Fruit fly (Drosophila melanogaster): ENCODE results near the gene COX6AL2.

COX6AL2 gene

dm6 chr3L:18901411-18901810 is 12.5 kb downstream of the COX6AL2 start, which contains the start of the genes arx and CG6843 (continued):
- peak; percentile 88 for TF ChIP-seq CG7963 (GFP tag; IDR thresholded peaks at IDR 0.05; ENCODE audit: partially characterized antibody)
- TF ChIP-seq ab (GFP tag; optimal IDR thresholded peaks at IDR 0.05) = no peak
- TF ChIP-seq vnd (GFP tag; IDR thresholded peaks at IDR 0.05; ENCODE audit: partially characterized antibody) = peak; percentile 88
- TF ChIP-seq CG2116 (GFP tag; optimal IDR thresholded peaks at IDR 0.05) = peak; percentile 95
- TF ChIP-seq CG1024 (GFP tag; IDR thresholded peaks at IDR 0.05) = no peak
- peak; percentile 39 for TF ChIP-seq psq (GFP tag; optimal IDR thresholded peaks at IDR 0.05)
- TF ChIP-seq row (GFP tag; IDR thresholded peaks at IDR 0.05) = peak; percentile 17; the same call in 1 of the 3 replicates
- TF ChIP-seq cato (GFP tag; optimal IDR thresholded peaks at IDR 0.05; ENCODE audit: borderline replicate concordance) = no peak
- peak; percentile 91 for TF ChIP-seq knrl (GFP tag; IDR thresholded peaks at IDR 0.05; ENCODE audit: partially characterized antibody)
- TF ChIP-seq chinmo (GFP tag; IDR thresholded peaks at IDR 0.05; ENCODE audit: partially characterized antibody) = peak; percentile 96
- peak; percentile 79 for TF ChIP-seq hb (GFP tag; IDR thresholded peaks at IDR 0.05; ENCODE audit: partially characterized antibody)
- TF ChIP-seq zen2 (GFP tag; IDR thresholded peaks at IDR 0.05; ENCODE audit: partially characterized antibody) = peak; percentile 93
- peak; percentile 43; the same call in 1 of the 2 replicates for TF ChIP-seq CG9932 (GFP tag; IDR thresholded peaks at IDR 0.05)
- TF ChIP-seq Ets97D (GFP tag; optimal IDR thresholded peaks at IDR 0.05) = peak; percentile 55
- TF ChIP-seq YL-1 (GFP tag; optimal IDR thresholded peaks at IDR 0.05) = peak; percentile 86
- no peak for TF ChIP-seq CG13424 (tag; optimal IDR thresholded peaks at IDR 0.05)
- peak; percentile 51 for TF ChIP-seq CG15514 (GFP tag; optimal IDR thresholded peaks at IDR 0.05)
- peak; percentile 92 for TF ChIP-seq Dll (GFP tag; IDR thresholded peaks at IDR 0.05; ENCODE audit: partially characterized antibody)
- TF ChIP-seq MBD-R2 (GFP tag; IDR thresholded peaks at IDR 0.05) = peak; percentile 84
- TF ChIP-seq CG1832 (GFP tag; optimal IDR thresholded peaks at IDR 0.05) = no peak
- no peak for TF ChIP-seq Atf3 (GFP tag; optimal IDR thresholded peaks at IDR 0.05)
- peak; percentile 74 for TF ChIP-seq Med (GFP tag)
- no peak for TF ChIP-seq Antp (GFP tag; optimal IDR thresholded peaks at IDR 0.05)
- TF ChIP-seq HmgD (GFP tag; optimal IDR thresholded peaks at IDR 0.05) = peak; percentile 24
- TF ChIP-seq ato (GFP tag; IDR thresholded peaks at IDR 0.05; ENCODE audit: partially characterized antibody) = peak; percentile 86
- TF ChIP-seq zf30C (GFP tag; optimal IDR thresholded peaks at IDR 0.05) = no peak
- TF ChIP-seq CHES-1-like (GFP tag; optimal IDR thresholded peaks at IDR 0.05) = peak; percentile 40
- TF ChIP-seq CG14710 (tag; optimal IDR thresholded peaks at IDR 0.05) = peak; percentile 47
- peak; percentile 9 for TF ChIP-seq CG10979 (tag; optimal IDR thresholded peaks at IDR 0.05)
- peak; percentile 19 for TF ChIP-seq CG2120 (GFP tag; optimal IDR thresholded peaks at IDR 0.05)
- TF ChIP-seq Stat92E (GFP tag; optimal IDR thresholded peaks at IDR 0.05) = peak in 1 of 3 experiments; percentile 27
- no peak for TF ChIP-seq CG8478 (optimal IDR thresholded peaks at IDR 0.05)
- peak; percentile 70 for TF ChIP-seq sens (GFP tag)
- TF ChIP-seq crp (GFP tag; optimal IDR thresholded peaks at IDR 0.05) = peak in 1 of 2 experiments; percentile 35
- TF ChIP-seq CG3726 (GFP tag; IDR thresholded peaks at IDR 0.05) = no peak

dm6 chr3L:18898770-18899278 is 15.1 kb downstream of the COX6AL2 start, which contains the start of gene RpL26:
Gene RpL26 (plus strand): TSS chr3L:18898875.
- TF ChIP-seq CG9817 (tag; optimal IDR thresholded peaks at IDR 0.05) (peak; percentile 85), CG7839 (tag; optimal IDR thresholded peaks at IDR 0.05) (peak; percentile 53), CG1832 (GFP tag; optimal IDR thresholded peaks at IDR 0.05) (no peak), Max (GFP tag; optimal IDR thresholded peaks at IDR 0.05) (peak; percentile 63), CG4404 (GFP tag; IDR thresholded peaks at IDR 0.05) (peak; percentile 83), CG7372 (GFP tag; IDR thresholded peaks at IDR 0.05) (peak; percentile 82), jing (GFP tag; optimal IDR thresholded peaks at IDR 0.05) (no peak), eyg (GFP tag; optimal IDR thresholded peaks at IDR 0.05) (peak; percentile 20), CG3847 (GFP tag; IDR thresholded peaks at IDR 0.05) (peak; percentile 89), zf30C (GFP tag; optimal IDR thresholded peaks at IDR 0.05) (no peak), Hsf (GFP tag; optimal IDR thresholded peaks at IDR 0.05) (peak; percentile 89), CG8924 (tag; optimal IDR thresholded peaks at IDR 0.05) (peak; percentile 71), CG2889 (GFP tag; IDR thresholded peaks at IDR 0.05) (no peak), Mrtf (GFP tag; IDR thresholded peaks at IDR 0.05) (no peak; the same call in 2 of the 3 replicates), CG2712 (tag; optimal IDR thresholded peaks at IDR 0.05) (peak; percentile 75), Bgb (GFP tag; IDR thresholded peaks at IDR 0.05; ENCODE audit: partially characterized antibody) (peak; percentile 93), CG1529 (GFP tag; optimal IDR thresholded peaks at IDR 0.05) (no peak), dysf (GFP tag; IDR thresholded peaks at IDR 0.05) (peak; percentile 84; the same call in 2 of the 3 replicates)

Measured in whole organism, embryonic.